Worm (Caenorhabditis elegans): Measurements from ENCODE around the gene K08D9.9.

- no peak for TF ChIP-seq ces-1 (GFP tag; optimal IDR thresholded peaks at IDR 0.05)
- TF ChIP-seq lir-3 (tag; optimal IDR thresholded peaks at IDR 0.05) = no peak
- TF ChIP-seq lin-29 (GFP tag; IDR thresholded peaks at IDR 0.05) = no peak
Observed at ce11 chrV:3282957-3283356, 46.4 kb upstream of the K08D9.9 start, which contains the start of gene str-64.
